Fruit fly (Drosophila melanogaster): ENCODE data around the gene aos.

dm6 chr3L:16470071-16470470 is 13.4 kb downstream of the aos start:
- TF ChIP-seq Sin3A (optimal IDR thresholded peaks at IDR 0.05), result no peak
- TF ChIP-seq insv (optimal IDR thresholded peaks at IDR 0.05), result no peak
- no peak for TF ChIP-seq h (optimal IDR thresholded peaks at IDR 0.05)

Measured in Kc167 (cell line).